Worm (Caenorhabditis elegans): ENCODE results near the gene hex-3.

DNA sequence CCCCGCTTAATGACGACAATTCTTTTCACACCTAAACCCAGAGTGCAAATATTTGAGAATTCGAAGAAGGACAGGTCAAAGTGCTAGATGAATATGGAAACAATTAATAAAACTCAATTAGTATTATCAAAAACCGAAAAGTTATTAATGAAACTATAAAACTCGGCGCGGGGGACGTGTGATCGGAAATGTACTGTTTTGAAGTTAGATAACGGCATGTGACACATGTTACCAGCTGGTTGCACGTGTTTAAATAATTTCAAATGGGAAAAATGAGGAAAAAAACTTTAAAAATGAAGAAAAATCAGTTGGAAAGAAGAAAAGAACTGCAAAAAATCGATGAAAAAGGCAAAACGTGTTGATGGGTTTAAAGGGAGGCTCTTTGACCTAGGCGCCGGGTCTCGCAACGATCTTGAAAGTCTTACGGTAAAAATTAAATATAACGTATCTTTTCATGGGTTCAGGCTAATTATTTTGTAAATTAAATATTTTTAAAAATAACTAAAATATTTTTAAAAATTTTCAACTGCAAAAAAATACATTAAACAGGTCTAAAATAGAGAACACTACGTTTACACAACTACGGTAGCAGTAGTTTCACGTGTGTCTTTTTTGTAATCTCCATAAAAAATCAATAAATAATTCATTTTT, 28.3 kb upstream of the hex-3 start:
- TF ChIP-seq snpc-4 (tag; optimal IDR thresholded peaks at IDR 0.05): no peak
- TF ChIP-seq jun-1 (tag; optimal IDR thresholded peaks at IDR 0.05): no peak
- TF ChIP-seq egl-27 (tag; optimal IDR thresholded peaks at IDR 0.05): no peak
- TF ChIP-seq mep-1 (tag; optimal IDR thresholded peaks at IDR 0.05): no peak
- TF ChIP-seq pha-4 (GFP tag; IDR thresholded peaks at IDR 0.05): no peak
- no peak for TF ChIP-seq pha-4 (tag; optimal IDR thresholded peaks at IDR 0.05)
- TF ChIP-seq ZK546.5 (tag; optimal IDR thresholded peaks at IDR 0.05): no peak
- TF ChIP-seq lin-15B (tag; optimal IDR thresholded peaks at IDR 0.05): no peak
- no peak for TF ChIP-seq unc-39 (tag; optimal IDR thresholded peaks at IDR 0.05)
- no peak for TF ChIP-seq mes-2 (tag; optimal IDR thresholded peaks at IDR 0.05; ENCODE audit: poor library complexity, severe bottlenecking)
- no peak for TF ChIP-seq tra-1 (GFP tag; IDR thresholded peaks at IDR 0.05)

Measured in whole organism, L4 larva.